Worm (Caenorhabditis elegans) whole organism, midembryonic: Measurements from ENCODE around the gene M153.5.

Experiments used
- flt-1 ChIP-seq: fragments of 200-800 bp; sonication (Bioruptor generic); IDR thresholded peaks from 2 replicates; pipeline ENCODE4 v1.3.6; 2022; ENCODE audit warnings: missing genetic modification characterization, missing compliant biosample characterization
- med-1 ChIP-seq: sonication (generic microtip); optimal IDR thresholded peaks from 2 replicates; lab custom pipeline; 2017; ENCODE audit warnings: missing genetic modification characterization, mild to moderate bottlenecking, missing compliant biosample characterization, antibody characterized with exemption, missing genetic modification reagents; ENCODE audit not compliant: insufficient read depth
- ref-1 ChIP-seq: fragments of 200-800 bp; sonication (Bioruptor generic); conservative IDR thresholded peaks from 2 replicates; pipeline ENCODE4 v1.3.6; 2022; ENCODE audit warnings: missing genetic modification reagents, missing genetic modification characterization, missing compliant biosample characterization

DNA sequence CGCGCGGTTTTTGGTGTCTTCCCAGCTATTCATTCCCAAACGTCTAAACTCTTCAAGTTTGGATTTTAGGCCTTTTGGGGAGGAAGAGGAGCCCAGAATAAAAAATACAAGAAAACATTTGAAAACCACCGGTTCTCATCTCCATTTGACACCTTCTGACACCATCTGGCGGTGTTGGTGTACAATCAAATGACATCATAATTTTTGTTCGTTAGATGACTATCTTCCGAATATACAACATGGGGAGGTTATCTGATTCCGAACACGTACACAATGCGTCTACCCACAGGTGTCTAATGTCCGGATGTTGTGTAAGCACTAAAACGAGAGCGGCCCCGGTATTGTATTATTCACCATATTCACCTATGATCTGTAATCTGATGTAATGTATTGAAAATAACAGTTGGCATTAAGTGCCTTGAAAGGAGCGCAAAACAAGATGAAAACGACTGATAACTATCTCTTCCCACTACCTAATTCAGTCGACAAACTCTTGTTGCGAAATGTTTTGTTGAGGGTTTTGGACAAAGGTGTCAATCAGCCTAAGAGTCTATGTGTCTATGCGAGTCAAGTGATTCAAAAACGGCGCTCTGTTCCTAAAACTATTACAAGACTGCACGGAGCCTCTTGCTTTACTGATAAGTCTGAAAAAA, 28.8 kb downstream of the M153.5 start:
- TF ChIP-seq ref-1 (GFP tag; lab: Robert Waterston, UW): no peak
- no peak for TF ChIP-seq flt-1 (GFP tag; lab: Robert Waterston, UW)
- no peak for TF ChIP-seq med-1 (GFP tag; lab: Kevin White, UChicago)
